Worm (Caenorhabditis elegans) whole organism, L3 larva: ENCODE results near the gene srsx-30.

Experiments
- aly-2 ChIP-seq: fragments of 150-350 bp; optimal IDR thresholded peaks from 2 replicates; lab custom pipeline; 2014; ENCODE audit warnings: missing biosample characterization, missing genetic modification characterization
- ama-1 ChIP-seq: fragments of 150-350 bp; optimal IDR thresholded peaks from 2 replicates; lab custom pipeline; 2018
- ceh-16 ChIP-seq: sonication (generic microtip); optimal IDR thresholded peaks from 2 replicates; lab custom pipeline; 2017; ENCODE audit warnings: missing biosample characterization, missing genetic modification characterization
- ceh-28 ChIP-seq: fragments of 150-350 bp; optimal IDR thresholded peaks from 2 replicates; lab custom pipeline; 2014; ENCODE audit warnings: missing biosample characterization, missing genetic modification reagents, missing genetic modification characterization
- ceh-82 ChIP-seq: fragments of 150-350 bp; optimal IDR thresholded peaks from 2 replicates; lab custom pipeline; 2014; ENCODE audit warnings: missing biosample characterization, missing genetic modification characterization
- daf-12 ChIP-seq: fragments of 150-350 bp; optimal IDR thresholded peaks from 2 replicates; lab custom pipeline; 2014; ENCODE audit warnings: missing biosample characterization, missing genetic modification reagents, missing genetic modification characterization
- egl-27 ChIP-seq: sonication (generic microtip); optimal IDR thresholded peaks from 4 replicates; lab custom pipeline; 2017; ENCODE audit warnings: missing biosample characterization, missing genetic modification reagents, missing genetic modification characterization
- egl-5 ChIP-seq: fragments of 150-350 bp; optimal IDR thresholded peaks from 2 replicates; lab custom pipeline; 2017; ENCODE audit warnings: missing biosample characterization, missing genetic modification reagents, missing genetic modification characterization, inconsistent platforms
- elt-1 ChIP-seq: fragments of 150-350 bp; optimal IDR thresholded peaks from 2 replicates; lab custom pipeline; 2014; ENCODE audit warnings: missing biosample characterization, missing genetic modification characterization
- elt-2 ChIP-seq: sonication (generic microtip); optimal IDR thresholded peaks from 2 replicates; lab custom pipeline; 2016; ENCODE audit warnings: missing genetic modification reagents, mild to moderate bottlenecking, missing genetic modification characterization, missing compliant biosample characterization
- elt-3 ChIP-seq, 3 experiments: fragments of 150-350 bp in 1 of 3; sonication (generic microtip) in 2 of 3; optimal IDR thresholded peaks; 2 replicates in 2 of 3; 4 replicates in 1 of 3; lab custom pipeline; 2014 to 2017; ENCODE audit warnings: missing biosample characterization in 3 of 3, missing genetic modification characterization in 3 of 3
- fkh-10 ChIP-seq: sonication (generic microtip); optimal IDR thresholded peaks from 2 replicates; lab custom pipeline; 2017; ENCODE audit warnings: missing biosample characterization, missing genetic modification reagents, missing genetic modification characterization
- fkh-2 ChIP-seq: fragments of 150-350 bp; optimal IDR thresholded peaks from 2 replicates; lab custom pipeline; 2014; ENCODE audit warnings: missing biosample characterization, missing genetic modification reagents, missing genetic modification characterization
- fos-1 ChIP-seq: fragments of 150-350 bp; optimal IDR thresholded peaks from 2 replicates; lab custom pipeline; 2014; ENCODE audit warnings: missing biosample characterization, missing genetic modification characterization
- hmg-11 ChIP-seq: sonication (generic microtip); optimal IDR thresholded peaks from 2 replicates; lab custom pipeline; 2016; ENCODE audit warnings: missing genetic modification characterization, missing compliant biosample characterization
- lin-15B ChIP-seq: fragments of 150-350 bp; optimal IDR thresholded peaks from 2 replicates; lab custom pipeline; 2014; ENCODE audit warnings: missing biosample characterization, missing genetic modification characterization
- lsy-12 ChIP-seq: sonication (generic microtip); optimal IDR thresholded peaks from 2 replicates; lab custom pipeline; 2016; ENCODE audit warnings: mild to moderate bottlenecking, missing genetic modification characterization, missing compliant biosample characterization
- mdl-1 ChIP-seq: fragments of 150-350 bp; optimal IDR thresholded peaks from 2 replicates; lab custom pipeline; 2014; ENCODE audit warnings: missing biosample characterization, missing genetic modification characterization
- mml-1 ChIP-seq: fragments of 150-350 bp; sonication (generic microtip); optimal IDR thresholded peaks from 3 replicates; lab custom pipeline; 2014; ENCODE audit warnings: missing biosample characterization, missing genetic modification characterization
- nfya-1 ChIP-seq: sonication (generic microtip); optimal IDR thresholded peaks from 2 replicates; lab custom pipeline; 2017; ENCODE audit warnings: missing genetic modification characterization, mild to moderate bottlenecking, missing compliant biosample characterization, antibody characterized with exemption, moderate library complexity; ENCODE audit not compliant: insufficient read depth
- nhr-11 ChIP-seq: fragments of 150-350 bp; optimal IDR thresholded peaks from 2 replicates; lab custom pipeline; 2014; ENCODE audit warnings: missing biosample characterization, missing genetic modification characterization
- nhr-23 ChIP-seq: fragments of 150-350 bp; optimal IDR thresholded peaks from 2 replicates; lab custom pipeline; 2014; ENCODE audit warnings: missing biosample characterization, missing genetic modification reagents, missing genetic modification characterization
- nhr-25 ChIP-seq: sonication (generic microtip); optimal IDR thresholded peaks from 2 replicates; lab custom pipeline; 2017; ENCODE audit warnings: missing biosample characterization, missing genetic modification characterization
- nhr-28 ChIP-seq: fragments of 150-350 bp; optimal IDR thresholded peaks from 2 replicates; lab custom pipeline; 2014; ENCODE audit warnings: missing biosample characterization, missing genetic modification characterization
- nhr-43 ChIP-seq: sonication (generic microtip); optimal IDR thresholded peaks from 2 replicates; lab custom pipeline; 2016; ENCODE audit warnings: mild to moderate bottlenecking, missing genetic modification characterization, missing compliant biosample characterization; ENCODE audit not compliant: poor library complexity, severe bottlenecking
- nhr-76 ChIP-seq: fragments of 150-350 bp; sonication (generic microtip); optimal IDR thresholded peaks from 5 replicates; lab custom pipeline; 2014; ENCODE audit warnings: missing biosample characterization, missing genetic modification characterization
- nhr-77 ChIP-seq: fragments of 150-350 bp; optimal IDR thresholded peaks from 2 replicates; lab custom pipeline; 2014; ENCODE audit warnings: missing biosample characterization, missing genetic modification characterization
- pha-4 ChIP-seq: fragments of 150-350 bp; optimal IDR thresholded peaks from 2 replicates; lab custom pipeline; 2014; ENCODE audit warnings: missing biosample characterization, missing genetic modification reagents, missing genetic modification characterization
- pqm-1 ChIP-seq: fragments of 150-350 bp; optimal IDR thresholded peaks from 2 replicates; lab custom pipeline; 2017; ENCODE audit warnings: missing biosample characterization, missing genetic modification characterization, inconsistent platforms
- sea-2 ChIP-seq: fragments of 150-350 bp; sonication (generic microtip); optimal IDR thresholded peaks from 4 replicates; lab custom pipeline; 2014; ENCODE audit warnings: missing biosample characterization, missing genetic modification reagents, missing genetic modification characterization
- skn-1 ChIP-seq: fragments of 150-350 bp; optimal IDR thresholded peaks from 2 replicates; lab custom pipeline; 2014; ENCODE audit warnings: missing biosample characterization, missing genetic modification characterization
- snpc-4 ChIP-seq: fragments of 150-350 bp; optimal IDR thresholded peaks from 2 replicates; lab custom pipeline; 2014; ENCODE audit warnings: missing biosample characterization, missing genetic modification characterization
- tbx-2 ChIP-seq: sonication (generic microtip); optimal IDR thresholded peaks from 2 replicates; lab custom pipeline; 2016; ENCODE audit warnings: mild to moderate bottlenecking, missing genetic modification characterization, missing compliant biosample characterization
- unc-39 ChIP-seq: sonication (generic microtip); optimal IDR thresholded peaks from 4 replicates; lab custom pipeline; 2017; ENCODE audit warnings: missing biosample characterization, missing genetic modification characterization
- unc-62 ChIP-seq: fragments of 150-350 bp; sonication (generic microtip); optimal IDR thresholded peaks from 4 replicates; lab custom pipeline; 2014; ENCODE audit warnings: missing biosample characterization, missing genetic modification reagents, missing genetic modification characterization
- zag-1 ChIP-seq: fragments of 150-350 bp; optimal IDR thresholded peaks from 2 replicates; lab custom pipeline; 2014; ENCODE audit warnings: missing biosample characterization, missing genetic modification characterization
- ztf-11 ChIP-seq: fragments of 150-350 bp; optimal IDR thresholded peaks from 2 replicates; lab custom pipeline; 2014; ENCODE audit warnings: missing biosample characterization, missing genetic modification characterization

Gene srsx-30

ce11 chrV:10158528-10158927 lies at the start of gene srsx-30:
srsx-30 (plus strand) TSS chrV:10158828.
- TF ChIP-seq lin-15B (tag; lab: Kevin White, UChicago), result no peak

- TF ChIP-seq zag-1 (tag; lab: Kevin White, UChicago), result no peak
- TF ChIP-seq pha-4 (tag; lab: Kevin White, UChicago), result peak; percentile 63
- TF ChIP-seq unc-62 (GFP tag; lab: Kevin White, UChicago), result no peak
- TF ChIP-seq fos-1 (tag; lab: Kevin White, UChicago), result no peak
- TF ChIP-seq elt-3 (tag; optimal IDR thresholded peaks at IDR 0.05; lab: Kevin White, UChicago), result no peak
- TF ChIP-seq nhr-11 (tag; lab: Kevin White, UChicago), result no peak
- TF ChIP-seq pqm-1 (tag; lab: Kevin White, UChicago), result peak; percentile 5
- TF ChIP-seq mdl-1, result no peak
- TF ChIP-seq daf-12, result no peak
- TF ChIP-seq elt-2 (tag; lab: Kevin White, UChicago), result peak; percentile 42
- TF ChIP-seq mml-1 (tag; lab: Kevin White, UChicago), result no peak
- TF ChIP-seq ama-1 (lab: Kevin White, UChicago), result no peak
These were observed 47.5 kb upstream of the srsx-30 start for ce11 chrV:10111129-10111528.

ce11 chrV:10112187-10112586 lies 46.4 kb upstream of the srsx-30 start, which contains the start of gene C08B6.3:
C08B6.3 (minus strand) TSS chrV:10112287.
- TF ChIP-seq ceh-16 (tag; lab: Kevin White, UChicago), result no peak
- no peak for TF ChIP-seq egl-27 (tag; lab: Kevin White, UChicago)
- TF ChIP-seq unc-39 (tag; lab: Kevin White, UChicago), result no peak
- TF ChIP-seq fkh-10 (GFP tag; lab: Kevin White, UChicago), result no peak
- TF ChIP-seq nhr-25, result no peak
- no peak for TF ChIP-seq egl-5 (tag; lab: Kevin White, UChicago)

- TF ChIP-seq snpc-4 (tag; lab: Kevin White, UChicago) (no peak), skn-1 (tag; lab: Kevin White, UChicago) (no peak), sea-2 (no peak), mml-1 (tag; lab: Kevin White, UChicago) (no peak), aly-2 (tag; lab: Kevin White, UChicago) (no peak), ceh-82 (no peak), nhr-11 (tag; lab: Kevin White, UChicago) (no peak), nhr-76 (tag; lab: Kevin White, UChicago) (no peak), zag-1 (tag; lab: Kevin White, UChicago) (no peak), lin-15B (tag; lab: Kevin White, UChicago) (no peak), fos-1 (tag; lab: Kevin White, UChicago) (no peak), nhr-23 (tag; lab: Kevin White, UChicago) (no peak), hmg-11 (tag; lab: Kevin White, UChicago) (no peak), tbx-2 (tag; lab: Kevin White, UChicago) (no peak), pha-4 (tag; lab: Kevin White, UChicago) (no peak)
These were observed 44.3 kb upstream of the srsx-30 start, which contains the start of gene cht-5 for ce11 chrV:10114329-10114728. cht-5 (plus strand) TSS chrV:10114629.

ce11 chrV:10117465-10117864 lies 41.2 kb upstream of the srsx-30 start, which contains the start of gene C08B6.5:
C08B6.5 (plus strand) TSS chrV:10117765.
- TF ChIP-seq fkh-2 (tag; lab: Kevin White, UChicago) (no peak), fkh-10 (GFP tag; lab: Kevin White, UChicago) (no peak), nhr-28 (tag; lab: Kevin White, UChicago) (no peak), nfya-1 (no peak), snpc-4 (tag; lab: Kevin White, UChicago) (no peak), nhr-43 (tag; lab: Kevin White, UChicago) (no peak), lsy-12 (no peak), nhr-77 (tag; lab: Kevin White, UChicago) (no peak), hmg-11 (tag; lab: Kevin White, UChicago) (no peak), ztf-11 (tag; lab: Kevin White, UChicago) (no peak), pqm-1 (tag; lab: Kevin White, UChicago) (no peak), elt-1 (no peak), ceh-28 (tag; lab: Kevin White, UChicago) (no peak)
- TF ChIP-seq, all 47 proteins: peak for 0
